Fruit fly (Drosophila melanogaster): ENCODE results near the gene CG14957.

Gene CG14957

dm6 chr3L:3192333-3192894 lies 5.1 kb downstream of the CG14957 start, which contains the start of gene CG14965 (continued):
- TF ChIP-seq CG15514 (GFP tag; optimal IDR thresholded peaks at IDR 0.05) (peak; percentile 99), D (optimal IDR thresholded peaks at IDR 0.05) (no peak), D (GFP tag; optimal IDR thresholded peaks at IDR 0.05) (no peak), MBD-R2 (GFP tag; IDR thresholded peaks at IDR 0.05) (peak; percentile 62), chif (GFP tag; optimal IDR thresholded peaks at IDR 0.05) (no peak), lola (GFP tag; optimal IDR thresholded peaks at IDR 0.05) (no peak), CG7372 (GFP tag; IDR thresholded peaks at IDR 0.05) (no peak), CG9932 (GFP tag; IDR thresholded peaks at IDR 0.05) (no peak), Ets65A (GFP tag) (peak; percentile 73), Dp (GFP tag; optimal IDR thresholded peaks at IDR 0.05) (peak; percentile 81), CG1792 (GFP tag; optimal IDR thresholded peaks at IDR 0.05) (no peak), tna (GFP tag; IDR thresholded peaks at IDR 0.05; ENCODE audit: partially characterized antibody) (peak; percentile 78), dysf (GFP tag; IDR thresholded peaks at IDR 0.05) (no peak), ara (GFP tag; IDR thresholded peaks at IDR 0.05) (no peak), Myb (GFP tag; optimal IDR thresholded peaks at IDR 0.05) (peak; percentile 94), grau (tag; optimal IDR thresholded peaks at IDR 0.05) (no peak), Poxn (GFP tag; IDR thresholded peaks at IDR 0.05) (no peak), cad (GFP tag; optimal IDR thresholded peaks at IDR 0.05) (no peak), CG10543 (GFP tag; optimal IDR thresholded peaks at IDR 0.05) (no peak), CG5245 (GFP tag; optimal IDR thresholded peaks at IDR 0.05) (no peak), kay (GFP tag; optimal IDR thresholded peaks at IDR 0.05) (no peak), CG6272 (GFP tag; IDR thresholded peaks at IDR 0.05) (peak; percentile 30; the same call in 1 of the 2 replicates), org-1 (GFP tag; optimal IDR thresholded peaks at IDR 0.05) (no peak), bbx (GFP tag; IDR thresholded peaks at IDR 0.05; ENCODE audit: partially characterized antibody) (peak; percentile 79), dmrt11E (tag; optimal IDR thresholded peaks at IDR 0.05) (no peak), ken (GFP tag; IDR thresholded peaks at IDR 0.05) (no peak), Dfd (GFP tag; optimal IDR thresholded peaks at IDR 0.05) (no peak), stwl (tag; optimal IDR thresholded peaks at IDR 0.05) (no peak), psq (GFP tag; optimal IDR thresholded peaks at IDR 0.05) (no peak), Bteb2 (GFP tag; optimal IDR thresholded peaks at IDR 0.05) (no peak), CrebB (tag; optimal IDR thresholded peaks at IDR 0.05) (no peak), Dref (GFP tag; IDR thresholded peaks at IDR 0.05) (peak; percentile 84), CG11456 (GFP tag; IDR thresholded peaks at IDR 0.05) (no peak), zen2 (GFP tag; IDR thresholded peaks at IDR 0.05; ENCODE audit: partially characterized antibody) (peak; percentile 56; the same call in 1 of the 3 replicates), CG1233 (GFP tag; optimal IDR thresholded peaks at IDR 0.05) (no peak), prd (optimal IDR thresholded peaks at IDR 0.05) (no peak), prd (GFP tag; IDR thresholded peaks at IDR 0.05) (no peak), CG2116 (GFP tag; optimal IDR thresholded peaks at IDR 0.05) (peak; percentile 80), da (GFP tag; optimal IDR thresholded peaks at IDR 0.05) (no peak), CG8359 (GFP tag; optimal IDR thresholded peaks at IDR 0.05; ENCODE audit: borderline replicate concordance) (no peak), CG3847 (GFP tag; IDR thresholded peaks at IDR 0.05) (no peak), CG10959 (GFP tag; IDR thresholded peaks at IDR 0.05) (no peak), Hmx (GFP tag; optimal IDR thresholded peaks at IDR 0.05) (no peak), CG16813 (GFP tag; IDR thresholded peaks at IDR 0.05; ENCODE audit: partially characterized antibody) (peak; percentile 90), fru (optimal IDR thresholded peaks at IDR 0.05) (no peak), ash1 (GFP tag; optimal IDR thresholded peaks at IDR 0.05) (no peak), her (GFP tag; optimal IDR thresholded peaks at IDR 0.05) (no peak), CG2678 (tag; optimal IDR thresholded peaks at IDR 0.05) (no peak), MESR4 (GFP tag; optimal IDR thresholded peaks at IDR 0.05) (peak; percentile 20), CG18599 (GFP tag; optimal IDR thresholded peaks at IDR 0.05) (no peak), CG14014 (GFP tag; IDR thresholded peaks at IDR 0.05) (no peak), Dll (GFP tag; IDR thresholded peaks at IDR 0.05; ENCODE audit: partially characterized antibody) (peak; percentile 97)

Measured in whole organism, embryonic.